Fruit fly (Drosophila melanogaster) whole organism, adult: Measurements from ENCODE around the gene sowi.

ENCODE experiments used
- CG12768 ChIP-seq: fragments of 200-800 bp; sonication (Bioruptor generic); optimal IDR thresholded peaks from 2 replicates; lab custom pipeline; 2017; ENCODE audit warnings: missing biosample characterization, missing genetic modification characterization, mild to moderate bottlenecking, moderate library complexity, missing genetic modification reagents
- CG33017 ChIP-seq: fragments of 200-800 bp; sonication (Bioruptor generic); optimal IDR thresholded peaks from 2 replicates; lab custom pipeline; 2018; ENCODE audit warnings: missing biosample characterization, mild to moderate bottlenecking, missing genetic modification characterization, moderate library complexity
- CG7101 ChIP-seq: fragments of 200-800 bp; sonication (Bioruptor generic); optimal IDR thresholded peaks from 2 replicates; lab custom pipeline; 2018; ENCODE audit warnings: missing biosample characterization, mild to moderate bottlenecking, missing genetic modification characterization, moderate library complexity
- Clk ChIP-seq: fragments of 200-800 bp; sonication (Bioruptor generic); optimal IDR thresholded peaks from 2 replicates; lab custom pipeline; 2017; ENCODE audit warnings: missing biosample characterization, missing genetic modification characterization
- cnc ChIP-seq, 2 experiments: fragments of >200 bp; optimal IDR thresholded peaks; 2 replicates each; lab custom pipeline; 2017
- kay ChIP-seq: fragments of 200-800 bp; sonication (Bioruptor generic); peaks from one replicate; lab custom pipeline; 2016; ENCODE audit warnings: missing biosample characterization, missing genetic modification characterization, borderline replicate concordance
- ovo ChIP-seq: fragments of 200-800 bp; sonication (Bioruptor generic); optimal IDR thresholded peaks from 2 replicates; lab custom pipeline; 2016; ENCODE audit warnings: missing biosample characterization, missing genetic modification characterization

- TF ChIP-seq CG33017 (tag; lab: Kevin White, UChicago) (no peak), cnc (optimal IDR thresholded peaks at IDR 0.05; lab: Kevin White, UChicago) (no peak), kay (GFP tag; lab: Kevin White, UChicago) (no peak), Clk (GFP tag; lab: Kevin White, UChicago) (no peak), CG7101 (tag; lab: Kevin White, UChicago) (no peak), CG12768 (GFP tag; lab: Kevin White, UChicago) (no peak), ovo (GFP tag; lab: Kevin White, UChicago) (no peak)
Measured at dm6 chr3R:6640932-6641331, 13.2 kb upstream of the sowi start, which contains the start of gene CG31286.
